Fruit fly (Drosophila melanogaster) whole organism, embryonic: ENCODE results near the gene Jhbp2.

ENCODE experiments used
- Antp ChIP-seq: fragments of 200-800 bp; sonication (Bioruptor generic); optimal IDR thresholded peaks from 3 replicates; lab custom pipeline; 2016; ENCODE audit warnings: missing biosample characterization, missing genetic modification characterization
- CG10462 ChIP-seq: fragments of 200-800 bp; sonication (Bioruptor generic); optimal IDR thresholded peaks from 2 replicates; lab custom pipeline; 2016; ENCODE audit warnings: missing biosample characterization, missing genetic modification characterization
- CG10543 ChIP-seq: fragments of 200-800 bp; sonication (Bioruptor generic); optimal IDR thresholded peaks from 3 replicates; lab custom pipeline; 2017; ENCODE audit warnings: missing biosample characterization, mild to moderate bottlenecking, missing genetic modification characterization, moderate library complexity
- CG14441 ChIP-seq: fragments of 200-800 bp; sonication (Bioruptor generic); IDR thresholded peaks from 2 replicates; pipeline ENCODE4 v1.3.6; 2022; ENCODE audit warnings: missing biosample characterization, missing genetic modification characterization
- CG1529 ChIP-seq: fragments of 200-800 bp; sonication (Bioruptor generic); optimal IDR thresholded peaks from 3 replicates; lab custom pipeline; 2018; ENCODE audit warnings: missing biosample characterization, missing genetic modification characterization
- CG16863 ChIP-seq: fragments of 200-800 bp; sonication (Bioruptor generic); optimal IDR thresholded peaks from 3 replicates; lab custom pipeline; 2016; ENCODE audit warnings: missing biosample characterization, missing genetic modification characterization
- CG18599 ChIP-seq: fragments of 200-800 bp; sonication (Bioruptor generic); optimal IDR thresholded peaks from 3 replicates; lab custom pipeline; 2017; ENCODE audit warnings: missing biosample characterization, missing genetic modification characterization, mild to moderate bottlenecking, moderate library complexity, missing genetic modification reagents
- CG2199 ChIP-seq: fragments of 200-800 bp; sonication (Bioruptor generic); IDR thresholded peaks from 3 replicates; pipeline ENCODE4 v1.3.6; 2022; ENCODE audit warnings: missing biosample characterization, missing genetic modification characterization
- CG2875 ChIP-seq: fragments of 200-800 bp; sonication (Bioruptor generic); optimal IDR thresholded peaks from 2 replicates; lab custom pipeline; 2017; ENCODE audit warnings: missing biosample characterization, mild to moderate bottlenecking, missing genetic modification characterization, missing genetic modification reagents
- CG3163 ChIP-seq: fragments of 200-800 bp; sonication (Bioruptor generic); optimal IDR thresholded peaks from 3 replicates; lab custom pipeline; 2016; ENCODE audit warnings: missing biosample characterization, missing genetic modification characterization
- CG32767 ChIP-seq: fragments of 200-800 bp; sonication (Bioruptor generic); IDR thresholded peaks from 2 replicates; pipeline ENCODE4 v1.3.6; 2022; ENCODE audit warnings: missing biosample characterization, missing genetic modification characterization
- CG4617 ChIP-seq: fragments of 200-800 bp; sonication (Bioruptor generic); optimal IDR thresholded peaks from 3 replicates; lab custom pipeline; 2016; ENCODE audit warnings: missing biosample characterization, missing genetic modification characterization, borderline replicate concordance
- CG5245 ChIP-seq: fragments of 200-800 bp; sonication (Bioruptor generic); optimal IDR thresholded peaks from 3 replicates; lab custom pipeline; 2016; ENCODE audit warnings: missing biosample characterization, missing genetic modification characterization
- CG8290 ChIP-seq, 3 experiments: fragments of 200-800 bp; sonication (Bioruptor generic); optimal IDR thresholded peaks; 2 replicates each; lab custom pipeline; 2016 to 2019; ENCODE audit warnings: missing biosample characterization in 3 of 3, missing genetic modification characterization in 3 of 3, mild to moderate bottlenecking in 2 of 3, moderate library complexity in 1 of 3
- CG8359 ChIP-seq: fragments of 200-800 bp; sonication (Bioruptor generic); optimal IDR thresholded peaks from 2 replicates; lab custom pipeline; 2017; ENCODE audit warnings: missing biosample characterization, mild to moderate bottlenecking, missing genetic modification characterization, borderline replicate concordance
- CG9609 ChIP-seq: fragments of 200-800 bp; sonication (Bioruptor generic); optimal IDR thresholded peaks from 3 replicates; lab custom pipeline; 2016; ENCODE audit warnings: missing biosample characterization, missing genetic modification characterization
- CG9727 ChIP-seq: fragments of 200-800 bp; sonication (Bioruptor generic); optimal IDR thresholded peaks from 3 replicates; lab custom pipeline; 2017; ENCODE audit warnings: missing biosample characterization, mild to moderate bottlenecking, missing genetic modification characterization
- Camta ChIP-seq: fragments of 200-800 bp; sonication (Bioruptor generic); optimal IDR thresholded peaks from 2 replicates; lab custom pipeline; 2016; ENCODE audit warnings: missing biosample characterization, missing genetic modification characterization
- Chrac-16 ChIP-seq: fragments of 200-800 bp; sonication (Bioruptor generic); optimal IDR thresholded peaks from 3 replicates; lab custom pipeline; 2016; ENCODE audit warnings: missing biosample characterization, missing genetic modification characterization
- H15 ChIP-seq: fragments of 200-800 bp; sonication (Bioruptor generic); IDR thresholded peaks from 3 replicates; pipeline ENCODE4 v1.3.6; 2022; ENCODE audit warnings: missing biosample characterization, missing genetic modification characterization
- HLH54F ChIP-seq: fragments of 200-800 bp; sonication (Bioruptor generic); optimal IDR thresholded peaks from 3 replicates; lab custom pipeline; 2016; ENCODE audit warnings: missing biosample characterization, missing genetic modification characterization
- Hr51 ChIP-seq, 2 experiments: fragments of 200-800 bp; sonication (Bioruptor generic); optimal IDR thresholded peaks; 2 replicates in 1 of 2; 3 replicates in 1 of 2; lab custom pipeline; 2016 to 2018; ENCODE audit warnings: missing biosample characterization in 2 of 2, missing genetic modification characterization in 2 of 2, mild to moderate bottlenecking in 1 of 2, moderate library complexity in 1 of 2
- Oaz ChIP-seq: fragments of 200-800 bp; sonication (Bioruptor generic); IDR thresholded peaks from 2 replicates; pipeline ENCODE4 v1.3.6; 2022; ENCODE audit warnings: missing biosample characterization, missing genetic modification characterization
- Ssrp ChIP-seq: fragments of 200-800 bp; sonication (Bioruptor generic); optimal IDR thresholded peaks from 2 replicates; lab custom pipeline; 2018; ENCODE audit warnings: missing biosample characterization, mild to moderate bottlenecking, missing genetic modification characterization, moderate library complexity
- Xbp1 ChIP-seq: fragments of 200-800 bp; sonication (Bioruptor generic); optimal IDR thresholded peaks from 3 replicates; lab custom pipeline; 2016; ENCODE audit warnings: missing biosample characterization, mild to moderate bottlenecking, missing genetic modification characterization
- Xrp1 ChIP-seq: fragments of 200-800 bp; sonication (Bioruptor generic); IDR thresholded peaks from 2 replicates; pipeline ENCODE4 v1.3.6; 2022; ENCODE audit warnings: missing biosample characterization, missing genetic modification characterization
- amos ChIP-seq: fragments of 200-800 bp; sonication (Bioruptor generic); IDR thresholded peaks from 2 replicates; pipeline ENCODE4 v1.3.6; 2022; ENCODE audit warnings: missing biosample characterization, missing genetic modification characterization; ENCODE audit not compliant: partially characterized antibody
- bab2 ChIP-seq: fragments of 200-800 bp; sonication (Bioruptor generic); optimal IDR thresholded peaks from 2 replicates; lab custom pipeline; 2016; ENCODE audit warnings: missing biosample characterization, missing genetic modification characterization
- cad ChIP-seq: fragments of >200 bp; optimal IDR thresholded peaks from 2 replicates; lab custom pipeline; 2017; ENCODE audit warnings: missing biosample characterization, missing genetic modification characterization
- dimm ChIP-seq: fragments of 200-800 bp; sonication (Bioruptor generic); IDR thresholded peaks from 2 replicates; pipeline ENCODE4 v1.3.6; 2022; ENCODE audit warnings: missing biosample characterization, missing genetic modification characterization
- ems ChIP-seq: fragments of 200-800 bp; sonication (Bioruptor generic); optimal IDR thresholded peaks from 3 replicates; lab custom pipeline; 2016; ENCODE audit warnings: missing biosample characterization, missing genetic modification characterization
- en ChIP-seq: fragments of 200-800 bp; sonication (Bioruptor generic); optimal IDR thresholded peaks from 2 replicates; lab custom pipeline; 2016; ENCODE audit warnings: missing biosample characterization, missing genetic modification characterization
- eve ChIP-seq, 2 experiments: fragments of >200 bp; optimal IDR thresholded peaks; 2 replicates each; lab custom pipeline; 2017; ENCODE audit warnings: missing biosample characterization in 2 of 2, missing genetic modification characterization in 2 of 2
- grn ChIP-seq: fragments of 200-800 bp; sonication (Bioruptor generic); optimal IDR thresholded peaks from 3 replicates; lab custom pipeline; 2017; ENCODE audit warnings: missing biosample characterization, missing genetic modification characterization
- gsb-n ChIP-seq: fragments of 200-800 bp; sonication (Bioruptor generic); optimal IDR thresholded peaks from 3 replicates; lab custom pipeline; 2018; ENCODE audit warnings: missing biosample characterization, mild to moderate bottlenecking, missing genetic modification characterization
- hkb ChIP-seq, 2 experiments: fragments of 200-800 bp in 1 of 2; fragments of >200 bp in 1 of 2; sonication (Bioruptor generic) in 1 of 2; IDR thresholded peaks in 1 of 2; optimal IDR thresholded peaks in 1 of 2; 2 replicates each; pipeline versions ENCODE4 v1.3.6 to Lab custom; 2017 to 2022; ENCODE audit warnings: missing biosample characterization in 1 of 2, missing genetic modification characterization in 1 of 2
- ind ChIP-seq: fragments of 200-800 bp; sonication (Bioruptor generic); optimal IDR thresholded peaks from 3 replicates; lab custom pipeline; 2016; ENCODE audit warnings: missing biosample characterization, missing genetic modification characterization
- ken ChIP-seq: fragments of 200-800 bp; sonication (Bioruptor generic); IDR thresholded peaks from 3 replicates; pipeline ENCODE4 v1.3.6; 2022; ENCODE audit warnings: missing biosample characterization, missing genetic modification characterization
- pan ChIP-seq, 4 experiments: fragments of >200 bp in 3 of 4; fragments of 200-800 bp in 1 of 4; sonication (Bioruptor generic) in 1 of 4; optimal IDR thresholded peaks in 3 of 4; IDR thresholded peaks in 1 of 4; 2 replicates each; pipeline versions ENCODE4 v1.3.6 to Lab custom; 2017 to 2022; ENCODE audit warnings: missing biosample characterization in 2 of 4, missing genetic modification characterization in 2 of 4, mixed read lengths in 1 of 4
- phol ChIP-seq: fragments of 200-800 bp; sonication (Bioruptor generic); optimal IDR thresholded peaks from 3 replicates; lab custom pipeline; 2018; ENCODE audit warnings: missing biosample characterization, mild to moderate bottlenecking, missing genetic modification characterization, moderate library complexity
- pnt ChIP-seq: fragments of 200-800 bp; sonication (Bioruptor generic); optimal IDR thresholded peaks from 3 replicates; lab custom pipeline; 2016; ENCODE audit warnings: missing biosample characterization, missing genetic modification characterization
- pros ChIP-seq: fragments of 200-800 bp; sonication (Bioruptor generic); optimal IDR thresholded peaks from 3 replicates; lab custom pipeline; 2019; ENCODE audit warnings: missing biosample characterization, mild to moderate bottlenecking, missing genetic modification characterization, moderate library complexity
- ranshi ChIP-seq: fragments of 200-800 bp; sonication (Bioruptor generic); IDR thresholded peaks from 2 replicates; pipeline ENCODE4 v1.3.6; 2022; ENCODE audit warnings: missing biosample characterization, missing genetic modification characterization
- sim ChIP-seq: fragments of 200-800 bp; sonication (Bioruptor generic); IDR thresholded peaks from 2 replicates; pipeline ENCODE4 v1.3.6; 2022; ENCODE audit warnings: missing biosample characterization, missing genetic modification characterization
- slp2 ChIP-seq: fragments of 200-800 bp; sonication (Bioruptor generic); optimal IDR thresholded peaks from 2 replicates; lab custom pipeline; 2016; ENCODE audit warnings: missing biosample characterization, missing genetic modification characterization
- yki ChIP-seq: fragments of >200 bp; optimal IDR thresholded peaks from 3 replicates; lab custom pipeline; 2018
- zfh2 ChIP-seq: fragments of 200-800 bp; sonication (Bioruptor generic); optimal IDR thresholded peaks from 2 replicates; lab custom pipeline; 2016; ENCODE audit warnings: missing biosample characterization, missing genetic modification characterization

Gene Jhbp2

DNA sequence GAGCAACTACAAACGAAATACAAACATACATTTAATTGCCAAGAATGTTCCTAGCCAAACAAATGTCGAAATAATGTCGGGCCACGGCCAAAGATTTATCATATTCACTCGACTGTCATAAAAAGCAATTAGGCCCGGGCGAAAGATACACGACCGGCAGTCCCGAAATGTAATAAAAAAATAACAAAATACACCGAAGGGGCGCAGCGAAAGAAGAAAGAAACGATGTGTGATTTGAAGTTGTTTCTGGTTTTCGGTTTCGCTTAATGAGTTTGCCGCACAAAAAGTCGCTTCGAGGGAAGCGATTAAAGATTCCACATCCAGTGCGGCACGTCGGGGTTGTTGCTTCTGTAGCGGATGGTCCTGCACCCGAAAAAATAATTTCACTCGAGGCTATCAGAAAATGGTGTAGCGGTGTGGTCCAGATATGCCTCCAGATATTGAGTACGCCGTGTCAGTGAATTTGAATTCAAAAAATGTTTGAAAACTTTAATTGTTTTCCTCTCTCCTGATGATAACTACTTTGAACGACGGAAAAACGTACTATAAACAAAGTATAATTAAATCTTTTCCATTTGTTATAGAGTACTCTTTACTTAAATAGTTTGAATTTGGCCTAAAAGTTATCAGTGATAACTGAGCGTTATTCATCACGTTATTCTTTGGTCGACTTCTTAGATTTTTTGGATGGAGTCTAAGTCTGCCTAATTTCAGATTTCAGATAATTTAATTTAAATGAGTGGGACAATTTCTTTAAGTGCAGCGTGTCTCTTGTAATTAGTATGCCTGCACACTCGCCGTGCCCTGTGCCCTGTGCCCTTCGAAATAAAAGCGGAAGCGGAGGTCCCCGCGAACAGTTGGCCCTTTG is 28.2 kb upstream of the Jhbp2 start:
- TF ChIP-seq pnt (GFP tag; lab: Kevin White, UChicago), result peak; percentile 64
- TF ChIP-seq CG18599 (GFP tag; lab: Kevin White, UChicago), result peak; percentile 24
- TF ChIP-seq ems (GFP tag; lab: Kevin White, UChicago), result peak; percentile 17
- TF ChIP-seq eve (GFP tag; optimal IDR thresholded peaks at IDR 0.05; lab: Kevin White, UChicago), result peak in 1 of 2 experiments; percentile 80
- peak; percentile 81 for TF ChIP-seq cad (GFP tag; lab: Kevin White, UChicago)
- TF ChIP-seq CG2199 (GFP tag; lab: Robert Waterston, UW), result peak; percentile 63; the same call in 2 of the 3 replicates
- TF ChIP-seq amos, result no peak
- no peak for TF ChIP-seq sim (GFP tag; lab: Robert Waterston, UW)
- 0 out of 2 replicates have a peak, but pooled peaks have one; percentile 47 for TF ChIP-seq Xrp1 (GFP tag; lab: Robert Waterston, UW)
- no peak for TF ChIP-seq hkb (optimal IDR thresholded peaks at IDR 0.05; lab: Kevin White, UChicago)
- no peak for TF ChIP-seq hkb (GFP tag; IDR thresholded peaks at IDR 0.05; lab: Robert Waterston, UW)
- peak; percentile 87 for TF ChIP-seq CG9727
- TF ChIP-seq Hr51 (GFP tag; optimal IDR thresholded peaks at IDR 0.05; lab: Kevin White, UChicago), result peak; percentile 2 to 34
- TF ChIP-seq CG4617 (GFP tag; lab: Kevin White, UChicago), result peak; percentile 8
- TF ChIP-seq Ssrp, result peak; percentile 72
- TF ChIP-seq slp2, result peak; percentile 58
- 0 out of 2 replicates have a peak, but pooled peaks have one; percentile 4 for TF ChIP-seq ranshi (GFP tag; lab: Robert Waterston, UW)
- TF ChIP-seq CG3163, result peak; percentile 0
- peak; percentile 29 for TF ChIP-seq gsb-n
- TF ChIP-seq grn (GFP tag; lab: Kevin White, UChicago), result peak; percentile 13
- TF ChIP-seq zfh2 (GFP tag; lab: Kevin White, UChicago), result no peak
- TF ChIP-seq CG2875 (GFP tag; lab: Kevin White, UChicago), result peak; percentile 55
- peak; percentile 47 for TF ChIP-seq Xbp1 (GFP tag; lab: Kevin White, UChicago)
- TF ChIP-seq CG8359 (GFP tag; lab: Kevin White, UChicago), result peak; percentile 22
- TF ChIP-seq Chrac-16, result peak; percentile 53
- TF ChIP-seq bab2, result peak; percentile 36
- TF ChIP-seq CG9609, result peak; percentile 46
- TF ChIP-seq yki (lab: Kevin White, UChicago), result no peak
- no peak for TF ChIP-seq dimm (GFP tag; lab: Robert Waterston, UW)
- TF ChIP-seq H15 (GFP tag; lab: Robert Waterston, UW), result 0 out of 3 replicates have a peak, but pooled peaks have one; percentile 18
- peak; percentile 27 for TF ChIP-seq ind (GFP tag; lab: Kevin White, UChicago)
- no peak for TF ChIP-seq pan (optimal IDR thresholded peaks at IDR 0.05; lab: Kevin White, UChicago)
- no peak for TF ChIP-seq pan (GFP tag; optimal IDR thresholded peaks at IDR 0.05 in 1 of 2, IDR thresholded peaks at IDR 0.05 in 1 of 2)
- no peak for TF ChIP-seq Oaz (GFP tag; lab: Robert Waterston, UW)
- peak; percentile 27 for TF ChIP-seq CG8290 (GFP tag; optimal IDR thresholded peaks at IDR 0.05; lab: Kevin White, UChicago)
- peak in 1 of 2 experiments; percentile 9 for TF ChIP-seq CG8290 (tag; optimal IDR thresholded peaks at IDR 0.05; lab: Kevin White, UChicago)
- TF ChIP-seq phol (tag; lab: Kevin White, UChicago), result peak; percentile 80
- peak; percentile 13 for TF ChIP-seq CG10543
- TF ChIP-seq pros (GFP tag; lab: Kevin White, UChicago), result peak; percentile 83
- TF ChIP-seq HLH54F (GFP tag; lab: Kevin White, UChicago), result peak; percentile 17
- peak; percentile 14 for TF ChIP-seq CG5245 (GFP tag; lab: Kevin White, UChicago)
- TF ChIP-seq en (GFP tag; lab: Kevin White, UChicago), result peak; percentile 36
- peak; percentile 63 for TF ChIP-seq CG1529 (GFP tag; lab: Kevin White, UChicago)
- peak; percentile 1 for TF ChIP-seq Antp (GFP tag; lab: Kevin White, UChicago)
- TF ChIP-seq ken (GFP tag; lab: Robert Waterston, UW), result no peak
- TF ChIP-seq CG16863, result peak; percentile 48
- no peak for TF ChIP-seq CG14441 (GFP tag; lab: Robert Waterston, UW)
- TF ChIP-seq CG10462 (GFP tag; lab: Kevin White, UChicago), result peak; percentile 48
- peak; percentile 34 for TF ChIP-seq Camta (GFP tag; lab: Kevin White, UChicago)
- no peak for TF ChIP-seq CG32767 (GFP tag; lab: Robert Waterston, UW)
